Worm (Caenorhabditis elegans): ENCODE data around the gene T26E4.3.
"Not testable (repeated sequence)": the region's sequence is repeated elsewhere in the genome, so short reads cannot be mapped to it uniquely, and the experiment has no call there.

Gene T26E4.3

ce11 chrV:15754731-15755130 lies 27.9 kb upstream of the T26E4.3 start, which contains the start of gene str-8:
TSS of gene str-8 (plus strand) at chrV:15755031.
- TF ChIP-seq T22C8.4, ztf-29, flt-1 (GFP tag; IDR thresholded peaks at IDR 0.05): not testable (repeated sequence)

DNA sequence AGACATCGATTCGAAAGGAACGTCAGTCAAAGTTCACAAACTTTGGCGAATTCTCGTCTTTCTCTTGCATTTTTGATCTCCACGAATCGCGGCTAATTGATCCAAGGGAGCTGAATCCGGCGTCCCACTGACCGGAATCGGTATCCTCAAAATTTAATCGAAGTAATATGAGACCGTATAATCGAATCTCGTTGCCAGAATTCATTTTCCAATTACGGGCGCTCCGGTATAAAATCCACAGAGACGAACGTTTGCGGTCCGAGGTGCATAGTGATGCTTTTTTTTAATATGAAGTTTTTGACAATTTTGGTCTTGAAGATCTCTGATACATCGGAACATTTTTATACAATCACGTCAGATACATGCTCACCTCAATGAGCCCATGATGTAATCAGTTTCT lies 24.9 kb upstream of the T26E4.3 start:
- TF ChIP-seq klf-2 (GFP tag; conservative IDR thresholded peaks at IDR 0.05) (no peak), T22C8.4 (GFP tag; IDR thresholded peaks at IDR 0.05) (no peak), ztf-23 (GFP tag; IDR thresholded peaks at IDR 0.05) (no peak), med-1 (GFP tag; optimal IDR thresholded peaks at IDR 0.05; ENCODE audit: insufficient read depth) (no peak), ref-1 (GFP tag; conservative IDR thresholded peaks at IDR 0.05) (no peak), flt-1 (GFP tag; IDR thresholded peaks at IDR 0.05) (no peak), ztf-29 (GFP tag; IDR thresholded peaks at IDR 0.05) (no peak), cog-1 (tag; optimal IDR thresholded peaks at IDR 0.05) (no peak), tab-1 (GFP tag; IDR thresholded peaks at IDR 0.05) (no peak)

DNA sequence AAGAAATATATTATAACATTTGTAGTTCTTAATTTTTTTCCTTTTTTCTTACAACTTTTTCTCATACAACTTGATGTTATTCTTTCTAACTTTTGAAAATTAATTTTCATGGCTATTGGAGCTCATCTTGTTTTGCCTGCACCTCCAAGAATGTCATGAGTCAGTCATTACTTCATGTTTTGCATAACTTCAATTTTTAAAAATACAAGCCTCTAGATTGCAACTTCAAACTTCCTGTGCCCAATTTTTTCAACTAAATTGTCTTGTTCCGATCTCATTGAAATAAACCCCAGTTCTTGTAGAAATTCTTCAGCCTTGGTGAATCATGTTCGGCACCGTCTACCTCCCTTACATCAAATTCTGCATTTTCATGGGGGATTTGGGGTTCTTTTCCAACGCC lies 24.1 kb upstream of the T26E4.3 start, which contains the start of gene str-9:
Gene str-9, plus strand, starts transcription at position 301 of the 400 bp plus-strand sequence.
- TF ChIP-seq med-1 (GFP tag; optimal IDR thresholded peaks at IDR 0.05; ENCODE audit: insufficient read depth) (no peak), cog-1 (tag; optimal IDR thresholded peaks at IDR 0.05) (no peak), ztf-23 (GFP tag; IDR thresholded peaks at IDR 0.05) (no peak), tab-1 (GFP tag; IDR thresholded peaks at IDR 0.05) (no peak), klf-2 (GFP tag; conservative IDR thresholded peaks at IDR 0.05) (no peak)

DNA sequence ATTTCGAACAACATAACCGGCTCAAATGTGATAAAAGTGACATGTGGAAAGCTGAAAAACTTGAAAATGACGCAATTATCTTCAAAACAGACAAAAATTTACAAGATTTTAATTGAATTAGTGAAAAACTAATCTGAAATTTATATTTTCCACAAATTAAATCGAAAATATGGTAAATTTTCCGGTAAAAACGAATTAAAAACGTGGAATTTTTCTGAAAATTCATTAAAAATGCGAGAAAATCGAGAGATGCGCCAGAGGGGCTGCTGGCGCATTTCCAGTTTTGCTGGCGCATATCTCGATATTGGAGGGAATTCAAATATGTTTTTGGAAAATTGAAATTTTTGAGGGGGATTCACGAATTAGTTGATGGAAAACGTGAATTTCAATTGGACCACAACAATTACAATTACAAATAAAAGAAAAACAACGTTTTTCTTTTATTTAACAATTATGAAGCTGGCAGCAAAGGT lies 16.4 kb upstream of the T26E4.3 start, which contains the start of the genes haf-3 and F57A10.2:
Gene haf-3, minus strand, starts transcription at position 51 of the 473 bp plus-strand sequence.
Gene F57A10.2, plus strand, starts transcription at position 454 of the 473 bp plus-strand sequence.
- 0 out of 2 replicates have a peak, but pooled peaks have one; percentile 54 for TF ChIP-seq klf-2 (GFP tag; conservative IDR thresholded peaks at IDR 0.05)
- peak; percentile 67; the same call in 1 of the 2 replicates for TF ChIP-seq flt-1 (GFP tag; IDR thresholded peaks at IDR 0.05)
- no peak for TF ChIP-seq med-1 (GFP tag; optimal IDR thresholded peaks at IDR 0.05; ENCODE audit: insufficient read depth)
- TF ChIP-seq ztf-29 (GFP tag; IDR thresholded peaks at IDR 0.05) = no peak
- TF ChIP-seq ztf-23 (GFP tag; IDR thresholded peaks at IDR 0.05) = 0 out of 2 replicates have a peak, but pooled peaks have one; percentile 53
- peak; percentile 38 for TF ChIP-seq cog-1 (tag; optimal IDR thresholded peaks at IDR 0.05)

ce11 chrV:15767385-15767784 lies 15.2 kb upstream of the T26E4.3 start:
- TF ChIP-seq flt-1 (GFP tag; IDR thresholded peaks at IDR 0.05) (peak; percentile 39; the same call in 1 of the 2 replicates), T22C8.4 (GFP tag; IDR thresholded peaks at IDR 0.05) (peak; percentile 22; the same call in 1 of the 2 replicates), tab-1 (GFP tag; IDR thresholded peaks at IDR 0.05) (peak; percentile 75), ztf-23 (GFP tag; IDR thresholded peaks at IDR 0.05) (0 out of 2 replicates have a peak, but pooled peaks have one; percentile 57), ref-1 (GFP tag; conservative IDR thresholded peaks at IDR 0.05) (0 out of 2 replicates have a peak, but pooled peaks have one; percentile 11)

DNA sequence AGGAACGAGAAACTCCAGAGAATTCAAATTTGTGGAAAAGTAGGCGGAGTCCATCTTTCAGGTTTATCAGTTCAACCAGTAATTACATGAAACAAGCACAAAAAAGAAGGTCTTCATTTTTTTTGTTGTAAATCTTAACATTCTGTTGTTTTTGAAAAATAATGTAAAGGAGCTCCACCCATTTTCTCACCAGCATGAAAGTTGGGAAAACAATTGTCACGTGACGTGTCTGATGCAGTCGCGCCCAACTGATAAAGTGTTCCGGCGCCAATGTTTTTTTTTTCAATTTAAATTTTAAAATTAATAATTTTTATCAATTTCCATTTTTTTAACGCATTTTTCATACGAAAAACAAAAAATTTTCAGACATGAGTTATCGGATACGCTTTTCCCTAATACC lies 13.5 kb upstream of the T26E4.3 start, which contains the start of gene F57A10.4:
Gene F57A10.4, plus strand, starts transcription at position 367 of the 400 bp plus-strand sequence.
- no peak for TF ChIP-seq cog-1 (tag; optimal IDR thresholded peaks at IDR 0.05)
- no peak for TF ChIP-seq ref-1 (GFP tag; conservative IDR thresholded peaks at IDR 0.05)
- TF ChIP-seq tab-1 (GFP tag; IDR thresholded peaks at IDR 0.05) = no peak
- TF ChIP-seq T22C8.4 (GFP tag; IDR thresholded peaks at IDR 0.05) = no peak
- no peak for TF ChIP-seq med-1 (GFP tag; optimal IDR thresholded peaks at IDR 0.05; ENCODE audit: insufficient read depth)
- no peak for TF ChIP-seq klf-2 (GFP tag; conservative IDR thresholded peaks at IDR 0.05)
- TF ChIP-seq ztf-23 (GFP tag; IDR thresholded peaks at IDR 0.05) = no peak
- no peak for TF ChIP-seq flt-1 (GFP tag; IDR thresholded peaks at IDR 0.05)
- TF ChIP-seq ztf-29 (GFP tag; IDR thresholded peaks at IDR 0.05) = no peak

DNA sequence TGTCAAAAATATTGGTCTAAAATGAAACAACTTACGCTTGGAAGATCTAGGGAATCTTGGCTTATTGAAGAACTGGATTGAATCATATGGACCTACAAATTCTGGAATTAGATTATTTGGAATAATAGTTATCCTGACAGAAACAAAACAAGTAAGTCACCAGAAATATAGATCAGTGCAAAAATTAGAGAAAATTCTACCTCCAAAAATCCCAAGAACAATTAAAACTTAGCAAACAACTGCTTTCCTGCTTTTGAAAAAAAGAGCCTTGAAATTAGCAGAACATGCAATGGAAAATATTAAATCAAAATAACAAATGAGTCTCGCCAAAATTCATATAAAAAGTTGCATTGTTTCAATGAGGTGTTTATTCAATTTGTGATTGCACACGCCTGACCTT lies 9.5 kb upstream of the T26E4.3 start, which contains the start of gene nhr-60:
Gene nhr-60, minus strand, starts transcription at position 101 of the 400 bp plus-strand sequence.
- no peak for TF ChIP-seq T22C8.4 (GFP tag; IDR thresholded peaks at IDR 0.05)
- no peak for TF ChIP-seq ztf-29 (GFP tag; IDR thresholded peaks at IDR 0.05)
- no peak for TF ChIP-seq ref-1 (GFP tag; conservative IDR thresholded peaks at IDR 0.05)
- TF ChIP-seq tab-1 (GFP tag; IDR thresholded peaks at IDR 0.05) = no peak
- TF ChIP-seq cog-1 (tag; optimal IDR thresholded peaks at IDR 0.05) = no peak
- no peak for TF ChIP-seq klf-2 (GFP tag; conservative IDR thresholded peaks at IDR 0.05)
- no peak for TF ChIP-seq ztf-23 (GFP tag; IDR thresholded peaks at IDR 0.05)
- no peak for TF ChIP-seq flt-1 (GFP tag; IDR thresholded peaks at IDR 0.05)
- no peak for TF ChIP-seq med-1 (GFP tag; optimal IDR thresholded peaks at IDR 0.05; ENCODE audit: insufficient read depth)

ce11 chrV:15773941-15774340 lies 8.7 kb upstream of the T26E4.3 start:
- TF ChIP-seq T22C8.4 (GFP tag; IDR thresholded peaks at IDR 0.05) = no peak
- TF ChIP-seq ztf-29 (GFP tag; IDR thresholded peaks at IDR 0.05) = no peak
- TF ChIP-seq cog-1 (tag; optimal IDR thresholded peaks at IDR 0.05) = no peak
- TF ChIP-seq flt-1 (GFP tag; IDR thresholded peaks at IDR 0.05) = no peak
- no peak for TF ChIP-seq ztf-23 (GFP tag; IDR thresholded peaks at IDR 0.05)
- TF ChIP-seq ref-1 (GFP tag; conservative IDR thresholded peaks at IDR 0.05) = no peak
- TF ChIP-seq klf-2 (GFP tag; conservative IDR thresholded peaks at IDR 0.05) = no peak
- TF ChIP-seq tab-1 (GFP tag; IDR thresholded peaks at IDR 0.05) = no peak
- no peak for TF ChIP-seq med-1 (GFP tag; optimal IDR thresholded peaks at IDR 0.05; ENCODE audit: insufficient read depth)

DNA sequence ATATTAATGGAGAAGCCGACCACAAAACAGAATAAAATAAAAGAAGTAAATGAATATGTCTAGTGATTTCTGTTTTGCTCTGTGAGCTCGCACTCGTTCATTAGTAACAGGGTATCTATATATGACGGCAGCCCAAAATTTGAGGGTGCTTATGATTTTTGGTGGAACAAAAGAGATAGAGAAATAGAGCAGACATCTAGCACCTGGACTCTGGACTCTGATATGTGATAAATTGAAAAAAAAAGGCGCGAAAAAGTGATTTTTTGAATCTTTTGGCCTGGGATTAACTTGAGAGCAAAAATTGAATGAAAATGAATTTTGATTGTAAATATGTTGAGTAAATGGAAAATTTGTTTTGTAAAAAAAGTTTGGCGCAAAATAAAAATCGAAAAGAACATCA lies 5.9 kb upstream of the T26E4.3 start, which contains the start of gene nhr-283:
Gene nhr-283, minus strand, starts transcription at position 101 of the 400 bp plus-strand sequence.
- no peak for TF ChIP-seq med-1 (GFP tag; optimal IDR thresholded peaks at IDR 0.05; ENCODE audit: insufficient read depth)
- no peak for TF ChIP-seq ztf-23 (GFP tag; IDR thresholded peaks at IDR 0.05)
- TF ChIP-seq tab-1 (GFP tag; IDR thresholded peaks at IDR 0.05) = no peak
- no peak for TF ChIP-seq cog-1 (tag; optimal IDR thresholded peaks at IDR 0.05)
- TF ChIP-seq T22C8.4 (GFP tag; IDR thresholded peaks at IDR 0.05) = no peak
- TF ChIP-seq ztf-29 (GFP tag; IDR thresholded peaks at IDR 0.05) = no peak
- TF ChIP-seq klf-2 (GFP tag; conservative IDR thresholded peaks at IDR 0.05) = no peak
- TF ChIP-seq flt-1 (GFP tag; IDR thresholded peaks at IDR 0.05) = no peak
- TF ChIP-seq ref-1 (GFP tag; conservative IDR thresholded peaks at IDR 0.05) = no peak

Measured in whole organism, midembryonic.